Worm (Caenorhabditis elegans) whole organism, L4 larva: ENCODE data around the gene B0024.3.

Experiments
- F37D6.2 ChIP-seq: sonication (generic microtip); optimal IDR thresholded peaks from 2 replicates; lab custom pipeline; 2016; ENCODE audit warnings: mild to moderate bottlenecking, missing genetic modification characterization, missing compliant biosample characterization
- F49E8.2 ChIP-seq: sonication (generic microtip); optimal IDR thresholded peaks from 2 replicates; lab custom pipeline; 2016; ENCODE audit warnings: missing compliant biosample characterization, mild to moderate bottlenecking, missing genetic modification characterization, borderline replicate concordance
- daf-19 ChIP-seq: fragments of 200-800 bp; sonication (Bioruptor generic); conservative IDR thresholded peaks from 2 replicates; pipeline ENCODE4 v1.3.6; 2022; ENCODE audit warnings: missing genetic modification characterization, missing compliant biosample characterization
- dpl-1 ChIP-seq: fragments of 150-350 bp; optimal IDR thresholded peaks from 2 replicates; lab custom pipeline; 2014; ENCODE audit warnings: missing biosample characterization, missing genetic modification reagents, missing genetic modification characterization
- hlh-11 ChIP-seq: fragments of 200-800 bp; sonication (Bioruptor generic); optimal IDR thresholded peaks from 2 replicates; lab custom pipeline; 2018; ENCODE audit warnings: mild to moderate bottlenecking, missing genetic modification characterization, missing compliant biosample characterization
- hmg-1.1 ChIP-seq: fragments of 200-800 bp; sonication (Bioruptor generic); IDR thresholded peaks from 2 replicates; pipeline ENCODE4 v1.3.6; 2022; ENCODE audit warnings: missing genetic modification reagents, missing genetic modification characterization, missing compliant biosample characterization
- lin-38 ChIP-seq: fragments of 200-800 bp; sonication (Bioruptor generic); IDR thresholded peaks from 2 replicates; pipeline ENCODE4 v1.3.6; 2022; ENCODE audit warnings: missing genetic modification reagents, missing genetic modification characterization, missing compliant biosample characterization
- lin-39 ChIP-seq: fragments of 150-350 bp; optimal IDR thresholded peaks from 2 replicates; lab custom pipeline; 2014; ENCODE audit warnings: missing biosample characterization, missing genetic modification reagents, missing genetic modification characterization
- mes-2 ChIP-seq: sonication (generic microtip); optimal IDR thresholded peaks from 2 replicates; lab custom pipeline; 2016; ENCODE audit warnings: missing genotype, mild to moderate bottlenecking, missing genetic modification characterization, missing compliant biosample characterization; ENCODE audit not compliant: poor library complexity, severe bottlenecking
- nhr-28 ChIP-seq: fragments of 150-350 bp; optimal IDR thresholded peaks from 2 replicates; lab custom pipeline; 2014; ENCODE audit warnings: missing biosample characterization, missing genetic modification characterization
- pha-4 ChIP-seq, 2 experiments: fragments of 150-350 bp in 1 of 2; fragments of 200-800 bp in 1 of 2; sonication (Bioruptor generic) in 1 of 2; IDR thresholded peaks in 1 of 2; optimal IDR thresholded peaks in 1 of 2; 2 replicates each; pipeline versions ENCODE4 v1.3.6 to Lab custom; 2014 to 2022; ENCODE audit warnings: missing genetic modification characterization in 2 of 2, missing genetic modification reagents in 2 of 2, missing biosample characterization in 1 of 2, missing compliant biosample characterization in 1 of 2
- rbr-2 ChIP-seq: sonication (generic microtip); optimal IDR thresholded peaks from 2 replicates; lab custom pipeline; 2016; ENCODE audit warnings: missing genotype, missing genetic modification characterization, missing compliant biosample characterization
- tag-97 ChIP-seq: fragments of 200-800 bp; sonication (Bioruptor generic); IDR thresholded peaks from 2 replicates; pipeline ENCODE4 v1.3.6; 2022; ENCODE audit warnings: missing genetic modification characterization, missing compliant biosample characterization
- unc-130 ChIP-seq: sonication (generic microtip); optimal IDR thresholded peaks from 2 replicates; lab custom pipeline; 2016; ENCODE audit warnings: missing genetic modification reagents, missing genetic modification characterization, missing compliant biosample characterization
- unc-39 ChIP-seq: sonication (generic microtip); optimal IDR thresholded peaks from 2 replicates; lab custom pipeline; 2017; ENCODE audit warnings: missing biosample characterization, missing genetic modification characterization

Gene B0024.3

DNA sequence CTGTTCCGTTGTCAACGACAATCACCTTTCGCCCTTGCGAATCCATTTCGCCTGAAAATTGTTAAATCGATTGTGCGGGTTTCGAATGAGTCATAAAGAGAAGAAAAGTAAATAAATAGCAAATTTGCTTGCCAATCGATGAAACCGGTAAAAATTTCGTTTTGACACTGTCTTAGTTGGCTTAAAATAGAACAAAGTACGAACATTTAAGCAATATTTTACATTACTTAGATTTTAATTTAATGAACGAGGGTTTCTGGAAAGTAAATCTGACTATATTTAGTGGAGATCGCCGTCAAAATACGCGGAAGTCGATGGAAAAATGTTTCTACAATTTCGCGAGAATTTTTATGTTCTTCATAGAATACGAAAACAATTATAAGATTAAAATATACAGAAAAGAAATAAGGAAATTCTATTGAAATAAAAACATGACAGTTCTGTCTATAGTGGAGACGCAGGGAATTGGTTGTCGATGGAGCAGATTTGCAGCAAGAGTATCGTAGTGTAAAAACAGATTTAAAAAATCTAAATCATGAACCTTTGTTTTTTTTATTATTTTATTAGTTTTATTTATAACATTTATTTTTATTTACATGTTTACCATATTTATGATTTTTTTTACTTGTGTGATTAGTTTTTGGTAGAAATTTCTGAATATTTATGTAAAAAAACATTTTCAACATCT, 51.1 kb downstream of the B0024.3 start, which contains the start of gene arx-2 (continued):
- TF ChIP-seq nhr-28 (tag; lab: Kevin White, UChicago), result peak; percentile 64
- TF ChIP-seq pha-4 (GFP tag; IDR thresholded peaks at IDR 0.05; lab: Robert Waterston, UW), result no peak
- TF ChIP-seq pha-4 (tag; optimal IDR thresholded peaks at IDR 0.05; lab: Kevin White, UChicago), result no peak
- no peak for TF ChIP-seq hmg-1.1 (GFP tag; lab: Robert Waterston, UW)
- TF ChIP-seq unc-130, result peak; percentile 3
- TF ChIP-seq mes-2 (tag; lab: Kevin White, UChicago), result peak; percentile 62
- TF ChIP-seq F49E8.2 (tag; lab: Kevin White, UChicago), result no peak
- no peak for TF ChIP-seq F37D6.2 (tag; lab: Kevin White, UChicago)
- TF ChIP-seq lin-38, result peak; percentile 87
- no peak for TF ChIP-seq lin-39
- peak; percentile 49 for TF ChIP-seq dpl-1 (GFP tag; lab: Kevin White, UChicago)
- TF ChIP-seq daf-19 (GFP tag; lab: Robert Waterston, UW), result no peak
- TF ChIP-seq hlh-11 (tag; lab: Kevin White, UChicago), result no peak
- TF ChIP-seq rbr-2 (tag; lab: Kevin White, UChicago), result no peak
- TF ChIP-seq unc-39 (tag; lab: Kevin White, UChicago), result no peak
- TF ChIP-seq tag-97 (GFP tag; lab: Robert Waterston, UW), result no peak
- TF ChIP-seq, all 104 proteins: peak for 11
